Worm (Caenorhabditis elegans) whole organism, L1 larva: ENCODE measurements around the gene coq-3.

Experiments used
- C16A3.4 ChIP-seq: fragments of 150-350 bp; optimal IDR thresholded peaks from 2 replicates; lab custom pipeline; 2014; ENCODE audit warnings: missing biosample characterization, missing genetic modification characterization
- Y116A8C.19 ChIP-seq: sonication (generic microtip); optimal IDR thresholded peaks from 2 replicates; lab custom pipeline; 2016; ENCODE audit warnings: missing compliant biosample characterization, missing genetic modification characterization, borderline replicate concordance
- aha-1 ChIP-seq: fragments of 150-350 bp; optimal IDR thresholded peaks from 2 replicates; lab custom pipeline; 2014; ENCODE audit warnings: missing biosample characterization, missing genetic modification characterization
- alr-1 ChIP-seq: fragments of 200-800 bp; sonication (Bioruptor generic); optimal IDR thresholded peaks from 2 replicates; lab custom pipeline; 2018; ENCODE audit warnings: borderline replicate concordance, mild to moderate bottlenecking, missing genetic modification characterization, missing compliant biosample characterization
- ama-1 ChIP-seq: fragments of 150-350 bp; optimal IDR thresholded peaks from 2 replicates; lab custom pipeline; 2014
- ceh-88 ChIP-seq: fragments of 200-800 bp; sonication (Bioruptor generic); IDR thresholded peaks from 2 replicates; pipeline ENCODE4 v1.3.6; 2022; ENCODE audit warnings: missing genetic modification characterization, missing compliant biosample characterization
- ceh-90 ChIP-seq: sonication (generic microtip); optimal IDR thresholded peaks from 2 replicates; lab custom pipeline; 2016; ENCODE audit warnings: missing genetic modification characterization, missing compliant biosample characterization
- dpl-1 ChIP-seq, 3 experiments: fragments of 150-350 bp in 2 of 3; sonication (generic microtip) in 1 of 3; optimal IDR thresholded peaks; 2 replicates each; lab custom pipeline; 2014 to 2017; ENCODE audit warnings: missing biosample characterization in 3 of 3, missing genetic modification characterization in 3 of 3, missing genetic modification reagents in 3 of 3
- efl-1 ChIP-seq, 4 experiments: fragments of 150-350 bp; optimal IDR thresholded peaks in 3 of 4; peaks in 1 of 4; 1 replicate in 1 of 4; 2 replicates in 3 of 4; lab custom pipeline; 2014; ENCODE audit warnings: missing biosample characterization in 2 of 4, missing genetic modification characterization in 2 of 4, missing genetic modification reagents in 2 of 4
- egl-13 ChIP-seq: sonication (generic microtip); optimal IDR thresholded peaks from 2 replicates; lab custom pipeline; 2016; ENCODE audit warnings: missing genotype, missing genetic modification reagents, missing genetic modification characterization, missing compliant biosample characterization
- elt-3 ChIP-seq, 6 experiments: fragments of 150-350 bp in 1 of 6; sonication (generic microtip); optimal IDR thresholded peaks; 2 replicates each; lab custom pipeline; 2017 to 2018; ENCODE audit warnings: missing biosample characterization in 6 of 6, missing genetic modification characterization in 6 of 6, inconsistent platforms in 1 of 6
- ets-5 ChIP-seq: fragments of 200-800 bp; sonication (Bioruptor generic); IDR thresholded peaks from 2 replicates; pipeline ENCODE4 v1.3.6; 2022; ENCODE audit warnings: missing genetic modification characterization, missing compliant biosample characterization
- fkh-4 ChIP-seq: sonication (generic microtip); optimal IDR thresholded peaks from 2 replicates; lab custom pipeline; 2016; ENCODE audit warnings: missing compliant biosample characterization, missing genetic modification characterization, borderline replicate concordance
- hlh-17 ChIP-seq: fragments of 200-800 bp; sonication (Bioruptor generic); optimal IDR thresholded peaks from 2 replicates; lab custom pipeline; 2018; ENCODE audit warnings: missing genetic modification characterization, mild to moderate bottlenecking, missing compliant biosample characterization, moderate library complexity, borderline replicate concordance
- hlh-4 ChIP-seq: sonication (generic microtip); optimal IDR thresholded peaks from 2 replicates; lab custom pipeline; 2016; ENCODE audit warnings: mild to moderate bottlenecking, missing genetic modification characterization, missing compliant biosample characterization
- jun-1 ChIP-seq: fragments of 150-350 bp; optimal IDR thresholded peaks from 2 replicates; lab custom pipeline; 2014; ENCODE audit warnings: missing biosample characterization, missing genetic modification reagents, missing genetic modification characterization
- lin-13 ChIP-seq: fragments of 150-350 bp; optimal IDR thresholded peaks from 2 replicates; lab custom pipeline; 2014; ENCODE audit warnings: missing biosample characterization, missing genetic modification reagents, missing genetic modification characterization
- lin-15B ChIP-seq: fragments of 150-350 bp; sonication (generic microtip); optimal IDR thresholded peaks from 3 replicates; lab custom pipeline; 2014; ENCODE audit warnings: missing biosample characterization, missing genetic modification characterization
- lin-35 ChIP-seq, 2 experiments: fragments of 150-350 bp; optimal IDR thresholded peaks; 2 replicates each; lab custom pipeline; 2014; ENCODE audit warnings: missing biosample characterization in 2 of 2, missing genetic modification characterization in 2 of 2, missing genetic modification reagents in 2 of 2
- lin-39 ChIP-seq: fragments of 150-350 bp; optimal IDR thresholded peaks from 2 replicates; lab custom pipeline; 2014; ENCODE audit warnings: missing biosample characterization, missing genetic modification reagents, missing genetic modification characterization
- lir-3 ChIP-seq: sonication (generic microtip); optimal IDR thresholded peaks from 2 replicates; lab custom pipeline; 2016; ENCODE audit warnings: mild to moderate bottlenecking, missing genetic modification characterization, moderate library complexity, missing compliant biosample characterization; ENCODE audit not compliant: poor library complexity
- mdl-1 ChIP-seq, 2 experiments: fragments of 150-350 bp; optimal IDR thresholded peaks; 2 replicates each; lab custom pipeline; 2014 to 2017; ENCODE audit warnings: missing biosample characterization in 2 of 2, missing genetic modification characterization in 2 of 2, inconsistent platforms in 1 of 2
- mep-1 ChIP-seq: fragments of 150-350 bp; optimal IDR thresholded peaks from 2 replicates; lab custom pipeline; 2014; ENCODE audit warnings: missing biosample characterization, missing genetic modification characterization
- nhr-19 ChIP-seq: fragments of 200-800 bp; sonication (Bioruptor generic); conservative IDR thresholded peaks from 2 replicates; pipeline ENCODE4 v1.3.6; 2022; ENCODE audit warnings: missing genetic modification characterization, missing compliant biosample characterization
- nhr-20 ChIP-seq: sonication (generic microtip); optimal IDR thresholded peaks from 2 replicates; lab custom pipeline; 2016; ENCODE audit warnings: mild to moderate bottlenecking, missing genetic modification characterization, missing compliant biosample characterization
- nhr-237 ChIP-seq: fragments of 150-350 bp; optimal IDR thresholded peaks from 2 replicates; lab custom pipeline; 2014; ENCODE audit warnings: missing biosample characterization, missing genetic modification characterization
- nhr-76 ChIP-seq: sonication (generic microtip); optimal IDR thresholded peaks from 2 replicates; lab custom pipeline; 2017; ENCODE audit warnings: missing biosample characterization, missing genetic modification characterization
- nhr-77 ChIP-seq: fragments of 150-350 bp; optimal IDR thresholded peaks from 2 replicates; lab custom pipeline; 2014; ENCODE audit warnings: missing biosample characterization, missing genetic modification characterization
- nhr-84 ChIP-seq: sonication (generic microtip); optimal IDR thresholded peaks from 2 replicates; lab custom pipeline; 2017; ENCODE audit warnings: missing biosample characterization, missing genetic modification characterization
- nhr-85 ChIP-seq: sonication (generic microtip); peaks from one replicate; lab custom pipeline; 2016; ENCODE audit warnings: missing genetic modification characterization, inconsistent platforms, missing compliant biosample characterization
- nhr-90 ChIP-seq: sonication (generic microtip); optimal IDR thresholded peaks from 2 replicates; lab custom pipeline; 2016; ENCODE audit warnings: mild to moderate bottlenecking, missing genetic modification characterization, missing compliant biosample characterization; ENCODE audit not compliant: poor library complexity
- pax-3 ChIP-seq: fragments of 200-800 bp; sonication (Bioruptor generic); optimal IDR thresholded peaks from 2 replicates; lab custom pipeline; 2018; ENCODE audit warnings: mild to moderate bottlenecking, missing genetic modification characterization, moderate library complexity, missing compliant biosample characterization
- rnt-1 ChIP-seq: sonication (generic microtip); optimal IDR thresholded peaks from 2 replicates; lab custom pipeline; 2016; ENCODE audit warnings: mild to moderate bottlenecking, missing genetic modification characterization, moderate library complexity, missing compliant biosample characterization
- snpc-4 ChIP-seq: fragments of 150-350 bp; optimal IDR thresholded peaks from 2 replicates; lab custom pipeline; 2014; ENCODE audit warnings: missing biosample characterization, missing genetic modification characterization
- snu-23 ChIP-seq: sonication (generic microtip); optimal IDR thresholded peaks from 2 replicates; lab custom pipeline; 2016; ENCODE audit warnings: missing genetic modification characterization, missing compliant biosample characterization
- sox-4 ChIP-seq: sonication (generic microtip); optimal IDR thresholded peaks from 2 replicates; lab custom pipeline; 2016; ENCODE audit warnings: missing genetic modification characterization, missing compliant biosample characterization
- sup-37 ChIP-seq: fragments of 200-800 bp; sonication (Bioruptor generic); optimal IDR thresholded peaks from 2 replicates; lab custom pipeline; 2018; ENCODE audit warnings: mild to moderate bottlenecking, missing genetic modification characterization, missing compliant biosample characterization
- unc-30 ChIP-seq: sonication (generic microtip); optimal IDR thresholded peaks from 2 replicates; lab custom pipeline; 2017; ENCODE audit warnings: missing biosample characterization, missing genetic modification characterization
- unc-62 ChIP-seq: fragments of 150-350 bp; optimal IDR thresholded peaks from 2 replicates; lab custom pipeline; 2014; ENCODE audit warnings: missing biosample characterization, missing genetic modification reagents, missing genetic modification characterization
- unc-86 ChIP-seq: sonication (generic microtip); optimal IDR thresholded peaks from 2 replicates; lab custom pipeline; 2016; ENCODE audit warnings: missing genetic modification characterization, missing compliant biosample characterization
- xbp-1 ChIP-seq: sonication (generic microtip); optimal IDR thresholded peaks from 2 replicates; lab custom pipeline; 2016; ENCODE audit warnings: missing genetic modification characterization, missing compliant biosample characterization
- ztf-4 ChIP-seq: fragments of 150-350 bp; optimal IDR thresholded peaks from 2 replicates; lab custom pipeline; 2014; ENCODE audit warnings: missing biosample characterization, missing genetic modification characterization

Gene coq-3

ce11 chrIV:14771325-14771724, 24.8 kb downstream of the coq-3 start, which contains the start of gene degl-1:
TSS of gene degl-1 (minus strand) at chrIV:14771425.
- TF ChIP-seq rnt-1 (tag; lab: Kevin White, UChicago) (no peak), nhr-20 (tag; lab: Kevin White, UChicago) (no peak), mep-1 (tag; lab: Kevin White, UChicago) (no peak), egl-13 (tag; lab: Kevin White, UChicago) (no peak), hlh-4 (tag; lab: Kevin White, UChicago) (no peak), lin-15B (no peak), jun-1 (tag; lab: Kevin White, UChicago) (no peak), aha-1 (tag; lab: Kevin White, UChicago) (no peak)

- TF ChIP-seq fkh-4 (tag; lab: Kevin White, UChicago) (no peak), efl-1 (optimal IDR thresholded peaks at IDR 0.05; lab: Kevin White, UChicago) (no peak), efl-1 (GFP tag; optimal IDR thresholded peaks at IDR 0.05 in 1 of 2; lab: Kevin White, UChicago) (peak in 1 of 2 experiments; percentile 42)
Observed at ce11 chrIV:14770663-14771062, 25.5 kb downstream of the coq-3 start.

ce11 chrIV:14769218-14769835, 26.8 kb downstream of the coq-3 start, which contains the start of gene Y57G11C.43:
TSS of gene Y57G11C.43 (plus strand) at chrIV:14769441.
- TF ChIP-seq pax-3 (tag; lab: Kevin White, UChicago), result no peak
- no peak for TF ChIP-seq ceh-90 (tag; lab: Kevin White, UChicago)
- TF ChIP-seq xbp-1 (tag; lab: Kevin White, UChicago), result no peak
- TF ChIP-seq ets-5, result no peak
- TF ChIP-seq ceh-88 (GFP tag; lab: Robert Waterston, UW), result no peak
- TF ChIP-seq jun-1 (tag; lab: Kevin White, UChicago), result no peak
- TF ChIP-seq C16A3.4 (tag; lab: Kevin White, UChicago), result no peak
- no peak for TF ChIP-seq snu-23 (GFP tag; lab: Kevin White, UChicago)
- no peak for TF ChIP-seq nhr-85 (tag; lab: Kevin White, UChicago)

ce11 chrIV:14767693-14768251, 28.4 kb downstream of the coq-3 start, which contains the start of the genes mrps-7 and Y57G11C.3:
TSS of gene mrps-7 (minus strand) at chrIV:14767730.
TSS of gene Y57G11C.3 (plus strand) at chrIV:14768201.
- TF ChIP-seq nhr-19 (GFP tag; lab: Robert Waterston, UW) (peak; percentile 94), alr-1 (tag; lab: Kevin White, UChicago) (no peak), lir-3 (peak; percentile 71), rnt-1 (tag; lab: Kevin White, UChicago) (peak; percentile 95), ceh-90 (tag; lab: Kevin White, UChicago) (peak; percentile 50), dpl-1 (GFP tag; optimal IDR thresholded peaks at IDR 0.05; lab: Kevin White, UChicago) (peak; percentile 81 to 86 (median 86)), mdl-1 (tag; optimal IDR thresholded peaks at IDR 0.05; lab: Kevin White, UChicago) (peak in 1 of 2 experiments; percentile 93), nhr-76 (tag; lab: Kevin White, UChicago) (no peak), elt-3 (tag; optimal IDR thresholded peaks at IDR 0.05; lab: Kevin White, UChicago) (peak in 3 of 6 experiments; percentile 42 to 93 (median 91)), lin-15B (peak; percentile 97), nhr-85 (tag; lab: Kevin White, UChicago) (peak; percentile 96), lin-13 (GFP tag; lab: Kevin White, UChicago) (peak; percentile 95), lin-35 (GFP tag; optimal IDR thresholded peaks at IDR 0.05; lab: Kevin White, UChicago) (peak; percentile 89 to 94), mep-1 (tag; lab: Kevin White, UChicago) (peak; percentile 90), C16A3.4 (tag; lab: Kevin White, UChicago) (peak; percentile 97), unc-62 (GFP tag; lab: Kevin White, UChicago) (no peak), snu-23 (GFP tag; lab: Kevin White, UChicago) (peak; percentile 97), nhr-237 (tag; lab: Kevin White, UChicago) (peak; percentile 91), nhr-84 (tag; lab: Kevin White, UChicago) (no peak), sox-4 (tag; lab: Kevin White, UChicago) (peak; percentile 71), nhr-90 (peak; percentile 96), sup-37 (GFP tag; lab: Kevin White, UChicago) (peak; percentile 78), hlh-17 (no peak), unc-86 (tag; lab: Kevin White, UChicago) (peak; percentile 93), unc-30 (tag; lab: Kevin White, UChicago) (no peak), nhr-20 (tag; lab: Kevin White, UChicago) (peak; percentile 96), Y116A8C.19 (tag; lab: Kevin White, UChicago) (no peak), lin-39 (tag; lab: Kevin White, UChicago) (peak; percentile 89), ceh-88 (GFP tag; lab: Robert Waterston, UW) (peak; percentile 83), ztf-4 (peak; percentile 70), nhr-77 (tag; lab: Kevin White, UChicago) (peak; percentile 93), ama-1 (peak; percentile 84), jun-1 (tag; lab: Kevin White, UChicago) (peak; percentile 87), xbp-1 (tag; lab: Kevin White, UChicago) (peak; percentile 94), snpc-4 (tag; lab: Kevin White, UChicago) (peak; percentile 89)
